Worm (Caenorhabditis elegans): ENCODE measurements around the gene eor-2.

Gene eor-2

DNA sequence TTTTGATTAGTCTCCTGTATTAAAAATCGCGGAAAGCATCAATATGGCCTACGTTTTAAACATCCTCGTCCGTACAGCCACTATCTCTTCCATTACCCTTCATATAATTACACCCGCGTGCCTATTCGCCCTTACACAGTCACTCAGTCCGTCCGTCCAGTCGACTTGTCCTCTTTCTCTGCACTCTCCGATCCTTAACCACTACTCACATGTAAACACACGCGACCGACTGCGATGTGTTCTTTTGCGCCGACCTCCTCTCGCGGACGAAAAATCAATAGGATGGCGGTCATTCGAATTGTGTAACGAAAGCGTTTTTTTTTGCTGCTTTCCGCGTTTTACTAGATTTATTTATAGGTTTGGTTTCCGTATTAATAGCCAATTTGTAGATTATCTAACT lies at the start of gene eor-2:
eor-2 (plus strand) TSS at position 342 of the 400 bp plus-strand sequence.
- no peak for TF ChIP-seq skn-1 (tag; optimal IDR thresholded peaks at IDR 0.05)
- TF ChIP-seq ceh-16 (tag; optimal IDR thresholded peaks at IDR 0.05) = peak; percentile 65
- TF ChIP-seq nhr-11 (tag; optimal IDR thresholded peaks at IDR 0.05) = no peak
- TF ChIP-seq ZK546.5 (tag; optimal IDR thresholded peaks at IDR 0.05) = no peak
- TF ChIP-seq elt-3 (tag; optimal IDR thresholded peaks at IDR 0.05) = no peak
- peak; percentile 60 for TF ChIP-seq gmeb-1 (tag; optimal IDR thresholded peaks at IDR 0.05)
- peak; percentile 15 for TF ChIP-seq zag-1 (tag; optimal IDR thresholded peaks at IDR 0.05)
- TF ChIP-seq ztf-4 (tag; optimal IDR thresholded peaks at IDR 0.05) = peak; percentile 30
- TF ChIP-seq crh-2 (tag; optimal IDR thresholded peaks at IDR 0.05) = peak; percentile 87
- TF ChIP-seq unc-39 (tag; optimal IDR thresholded peaks at IDR 0.05) = no peak
- TF ChIP-seq ztf-1 (GFP tag; conservative IDR thresholded peaks at IDR 0.05) = no peak
- TF ChIP-seq peb-1 (tag; optimal IDR thresholded peaks at IDR 0.05) = no peak
- TF ChIP-seq lin-11 (tag; optimal IDR thresholded peaks at IDR 0.05) = peak; percentile 30
- peak; percentile 81 for TF ChIP-seq C34F6.9 (tag; optimal IDR thresholded peaks at IDR 0.05)
- TF ChIP-seq sma-3 (GFP tag; optimal IDR thresholded peaks at IDR 0.05) = peak; percentile 72
- TF ChIP-seq nhr-23 (tag; optimal IDR thresholded peaks at IDR 0.05) = no peak
- TF ChIP-seq blmp-1 (tag; optimal IDR thresholded peaks at IDR 0.05; ENCODE audit: insufficient read depth) = peak; percentile 40
- TF ChIP-seq Y55F3AM.14 (GFP tag; optimal IDR thresholded peaks at IDR 0.05) = no peak
- no peak for TF ChIP-seq mbf-1 (tag; optimal IDR thresholded peaks at IDR 0.05)
- peak; percentile 79 for TF ChIP-seq nhr-25 (tag; optimal IDR thresholded peaks at IDR 0.05)
- no peak for TF ChIP-seq aly-2 (tag; optimal IDR thresholded peaks at IDR 0.05)
- peak; percentile 28 for TF ChIP-seq nhr-6 (tag; optimal IDR thresholded peaks at IDR 0.05)
- TF ChIP-seq R02D3.7 (tag; optimal IDR thresholded peaks at IDR 0.05) = no peak
- TF ChIP-seq egl-27 (tag; optimal IDR thresholded peaks at IDR 0.05) = peak; percentile 76
- no peak for TF ChIP-seq ceh-82 (tag; optimal IDR thresholded peaks at IDR 0.05)
- TF ChIP-seq mdl-1 (tag; optimal IDR thresholded peaks at IDR 0.05) = peak; percentile 63 to 94
- no peak for TF ChIP-seq ztf-11 (tag; optimal IDR thresholded peaks at IDR 0.05)
- TF ChIP-seq lsy-2 (tag; optimal IDR thresholded peaks at IDR 0.05) = peak in 1 of 2 experiments; percentile 70
- TF ChIP-seq nhr-77 (tag; optimal IDR thresholded peaks at IDR 0.05) = no peak
- peak; percentile 86 for TF ChIP-seq sma-9 (GFP tag; optimal IDR thresholded peaks at IDR 0.05)
- no peak for TF ChIP-seq sma-9 (tag; optimal IDR thresholded peaks at IDR 0.05)
- no peak for TF ChIP-seq nhr-12 (tag; optimal IDR thresholded peaks at IDR 0.05)
- no peak for TF ChIP-seq nhr-237 (tag; optimal IDR thresholded peaks at IDR 0.05)
- peak; percentile 63 for TF ChIP-seq lin-13 (GFP tag; optimal IDR thresholded peaks at IDR 0.05)
- TF ChIP-seq ama-1 (optimal IDR thresholded peaks at IDR 0.05) = no peak
- peak; percentile 83 for TF ChIP-seq F13H6.1 (tag; optimal IDR thresholded peaks at IDR 0.05)
- peak; percentile 88 for TF ChIP-seq fos-1 (tag; optimal IDR thresholded peaks at IDR 0.05)
- TF ChIP-seq unc-55 (GFP tag; optimal IDR thresholded peaks at IDR 0.05) = peak; percentile 45
- TF ChIP-seq dmd-4 (tag; optimal IDR thresholded peaks at IDR 0.05) = no peak
- peak; percentile 43 for TF ChIP-seq sem-4 (tag; optimal IDR thresholded peaks at IDR 0.05)
- TF ChIP-seq elt-1 (tag; optimal IDR thresholded peaks at IDR 0.05) = no peak
- TF ChIP-seq alr-1 (tag; optimal IDR thresholded peaks at IDR 0.05) = no peak
- peak; percentile 80 for TF ChIP-seq nhr-21 (tag; optimal IDR thresholded peaks at IDR 0.05)
- peak; percentile 85 for TF ChIP-seq nhr-129 (tag; optimal IDR thresholded peaks at IDR 0.05)
- TF ChIP-seq lin-39 (tag; optimal IDR thresholded peaks at IDR 0.05) = no peak
- TF ChIP-seq unc-62 (GFP tag; optimal IDR thresholded peaks at IDR 0.05) = no peak
- TF ChIP-seq nhr-10 (tag; optimal IDR thresholded peaks at IDR 0.05) = no peak
- peak; percentile 13 for TF ChIP-seq mab-5 (tag; optimal IDR thresholded peaks at IDR 0.05)
- peak; percentile 77 for TF ChIP-seq snpc-4 (tag; optimal IDR thresholded peaks at IDR 0.05)

All from whole organism, L2 larva.